Fruit fly (Drosophila melanogaster) whole organism, embryonic: ENCODE data around the gene CG43439.

Experiments used
- Abd-B ChIP-seq: fragments of 200-800 bp; sonication (Bioruptor generic); optimal IDR thresholded peaks from 2 replicates; lab custom pipeline; 2018; ENCODE audit warnings: missing biosample characterization, mild to moderate bottlenecking, missing genetic modification characterization, moderate library complexity
- B-H1 ChIP-seq: fragments of 200-800 bp; sonication (Bioruptor generic); IDR thresholded peaks from 3 replicates; pipeline ENCODE4 v1.3.6; 2022; ENCODE audit warnings: missing biosample characterization, missing genetic modification characterization
- CG10147 ChIP-seq: fragments of 200-800 bp; sonication (Bioruptor generic); optimal IDR thresholded peaks from 2 replicates; lab custom pipeline; 2019; ENCODE audit warnings: missing biosample characterization, mild to moderate bottlenecking, missing genetic modification characterization, moderate library complexity
- CG11456 ChIP-seq: fragments of 200-800 bp; sonication (Bioruptor generic); IDR thresholded peaks from 3 replicates; pipeline ENCODE4 v1.3.6; 2022; ENCODE audit warnings: missing biosample characterization, missing genetic modification characterization
- CG13287 ChIP-seq: fragments of 200-800 bp; sonication (Bioruptor generic); IDR thresholded peaks from 2 replicates; pipeline ENCODE4 v1.3.6; 2022; ENCODE audit warnings: missing biosample characterization, missing genetic modification characterization; ENCODE audit not compliant: partially characterized antibody
- CG13624 ChIP-seq: fragments of 200-800 bp; sonication (Bioruptor generic); optimal IDR thresholded peaks from 2 replicates; lab custom pipeline; 2016; ENCODE audit warnings: missing biosample characterization, missing genetic modification characterization
- CG14014 ChIP-seq: fragments of 200-800 bp; sonication (Bioruptor generic); IDR thresholded peaks from 2 replicates; pipeline ENCODE4 v1.3.6; 2022; ENCODE audit warnings: missing biosample characterization, missing genetic modification characterization
- CG14441 ChIP-seq: fragments of 200-800 bp; sonication (Bioruptor generic); IDR thresholded peaks from 2 replicates; pipeline ENCODE4 v1.3.6; 2022; ENCODE audit warnings: missing biosample characterization, missing genetic modification characterization
- CG15073 ChIP-seq: fragments of 200-800 bp; sonication (Bioruptor generic); optimal IDR thresholded peaks from 2 replicates; lab custom pipeline; 2016; ENCODE audit warnings: missing biosample characterization, missing genetic modification characterization
- CG15696 ChIP-seq: fragments of 200-800 bp; sonication (Bioruptor generic); optimal IDR thresholded peaks from 2 replicates; lab custom pipeline; 2019; ENCODE audit warnings: missing biosample characterization, mild to moderate bottlenecking, missing genetic modification characterization, moderate library complexity
- CG1602 ChIP-seq: fragments of 200-800 bp; sonication (Bioruptor generic); optimal IDR thresholded peaks from 3 replicates; lab custom pipeline; 2016; ENCODE audit warnings: missing biosample characterization, missing genetic modification characterization
- CG16813 ChIP-seq: fragments of 200-800 bp; sonication (Bioruptor generic); IDR thresholded peaks from 3 replicates; pipeline ENCODE4 v1.3.6; 2022; ENCODE audit warnings: missing biosample characterization, missing genetic modification characterization; ENCODE audit not compliant: partially characterized antibody
- CG18262 ChIP-seq: fragments of 200-800 bp; optimal IDR thresholded peaks from 3 replicates; lab custom pipeline; 2019; ENCODE audit warnings: missing biosample characterization, mild to moderate bottlenecking, missing genetic modification characterization, moderate library complexity
- CG18764 ChIP-seq: fragments of 200-800 bp; sonication (Bioruptor generic); optimal IDR thresholded peaks from 3 replicates; lab custom pipeline; 2016; ENCODE audit warnings: missing biosample characterization, missing genetic modification characterization
- CG2199 ChIP-seq: fragments of 200-800 bp; sonication (Bioruptor generic); IDR thresholded peaks from 3 replicates; pipeline ENCODE4 v1.3.6; 2022; ENCODE audit warnings: missing biosample characterization, missing genetic modification characterization
- CG30020 ChIP-seq: fragments of 200-800 bp; optimal IDR thresholded peaks from 2 replicates; lab custom pipeline; 2019; ENCODE audit warnings: missing biosample characterization, mild to moderate bottlenecking, missing genetic modification characterization, moderate library complexity
- CG6654 ChIP-seq: fragments of 200-800 bp; sonication (Bioruptor generic); optimal IDR thresholded peaks from 2 replicates; lab custom pipeline; 2017; ENCODE audit warnings: missing biosample characterization, mild to moderate bottlenecking, missing genetic modification characterization
- CG6689 ChIP-seq: fragments of 200-800 bp; sonication (Bioruptor generic); IDR thresholded peaks from 2 replicates; pipeline ENCODE4 v1.3.6; 2022; ENCODE audit warnings: missing biosample characterization, missing genetic modification characterization
- CG7786 ChIP-seq: fragments of 200-800 bp; sonication (Bioruptor generic); optimal IDR thresholded peaks from 2 replicates; lab custom pipeline; 2016; ENCODE audit warnings: missing biosample characterization, missing genetic modification characterization
- CG8089 ChIP-seq: fragments of 200-800 bp; sonication (Bioruptor generic); optimal IDR thresholded peaks from 3 replicates; lab custom pipeline; 2016; ENCODE audit warnings: missing biosample characterization, missing genetic modification characterization
- CG9876 ChIP-seq: fragments of 200-800 bp; sonication (Bioruptor generic); optimal IDR thresholded peaks from 2 replicates; lab custom pipeline; 2016; ENCODE audit warnings: missing biosample characterization, missing genetic modification characterization
- CkIIα-i1 ChIP-seq: fragments of 200-800 bp; sonication (Bioruptor generic); IDR thresholded peaks from 2 replicates; pipeline ENCODE4 v1.3.6; 2022; ENCODE audit warnings: missing biosample characterization, missing genetic modification characterization
- D19A ChIP-seq: fragments of 200-800 bp; optimal IDR thresholded peaks from 3 replicates; lab custom pipeline; 2019; ENCODE audit warnings: missing biosample characterization, mild to moderate bottlenecking, missing genetic modification characterization, moderate library complexity
- D19B ChIP-seq: fragments of 200-800 bp; sonication (Bioruptor generic); optimal IDR thresholded peaks from 2 replicates; lab custom pipeline; 2017; ENCODE audit warnings: missing biosample characterization, mild to moderate bottlenecking, missing genetic modification characterization
- Dip2 ChIP-seq: fragments of 200-800 bp; sonication (Bioruptor generic); IDR thresholded peaks from 2 replicates; pipeline ENCODE4 v1.3.6; 2022; ENCODE audit warnings: missing biosample characterization, missing genetic modification characterization
- ERR ChIP-seq: fragments of 200-800 bp; sonication (Bioruptor generic); optimal IDR thresholded peaks from 2 replicates; lab custom pipeline; 2016; ENCODE audit warnings: missing biosample characterization, missing genetic modification characterization
- Ets65A ChIP-seq: fragments of 200-800 bp; sonication (Bioruptor generic); peaks from one replicate; lab custom pipeline; 2016; ENCODE audit warnings: missing biosample characterization, missing genetic modification characterization
- Gsc ChIP-seq: fragments of 200-800 bp; sonication (Bioruptor generic); IDR thresholded peaks from 2 replicates; pipeline ENCODE4 v1.3.6; 2022; ENCODE audit warnings: missing biosample characterization, missing genetic modification characterization
- Gug ChIP-seq: fragments of 200-800 bp; sonication (Bioruptor generic); IDR thresholded peaks from 4 replicates; pipeline ENCODE4 v1.3.6; 2022; ENCODE audit warnings: missing biosample characterization, missing genetic modification characterization
- Hr51 ChIP-seq, 2 experiments: fragments of 200-800 bp; sonication (Bioruptor generic); optimal IDR thresholded peaks; 2 replicates in 1 of 2; 3 replicates in 1 of 2; lab custom pipeline; 2016 to 2018; ENCODE audit warnings: missing biosample characterization in 2 of 2, missing genetic modification characterization in 2 of 2, mild to moderate bottlenecking in 1 of 2, moderate library complexity in 1 of 2
- Lpt ChIP-seq: fragments of >200 bp; optimal IDR thresholded peaks from 2 replicates; lab custom pipeline; 2018; ENCODE audit warnings: missing biosample characterization, missing genetic modification characterization
- MTF-1 ChIP-seq: fragments of 200-800 bp; sonication (Bioruptor generic); optimal IDR thresholded peaks from 2 replicates; lab custom pipeline; 2018; ENCODE audit warnings: missing biosample characterization, mild to moderate bottlenecking, missing genetic modification characterization, borderline replicate concordance
- Optix ChIP-seq: fragments of 200-800 bp; sonication (Bioruptor generic); IDR thresholded peaks from 3 replicates; pipeline ENCODE4 v1.3.6; 2022; ENCODE audit warnings: missing biosample characterization, missing genetic modification characterization
- Sin3A ChIP-seq: fragments of >200 bp; optimal IDR thresholded peaks from 2 replicates; lab custom pipeline; 2018
- Sox102F ChIP-seq: fragments of 200-800 bp; sonication (Bioruptor generic); optimal IDR thresholded peaks from 2 replicates; lab custom pipeline; 2018; ENCODE audit warnings: missing biosample characterization, mild to moderate bottlenecking, missing genetic modification characterization, moderate library complexity
- bab2 ChIP-seq: fragments of 200-800 bp; sonication (Bioruptor generic); optimal IDR thresholded peaks from 2 replicates; lab custom pipeline; 2016; ENCODE audit warnings: missing biosample characterization, missing genetic modification characterization
- br ChIP-seq: fragments of >200 bp; optimal IDR thresholded peaks from 2 replicates; lab custom pipeline; 2017
- ci ChIP-seq: fragments of 200-800 bp; sonication (Bioruptor generic); IDR thresholded peaks from 3 replicates; pipeline ENCODE4 v1.3.6; 2022; ENCODE audit warnings: missing biosample characterization, missing genetic modification characterization
- danr ChIP-seq: fragments of 200-800 bp; sonication (Bioruptor generic); IDR thresholded peaks from 2 replicates; pipeline ENCODE4 v1.3.6; 2022; ENCODE audit warnings: missing biosample characterization, missing genetic modification characterization
- en ChIP-seq: fragments of 200-800 bp; sonication (Bioruptor generic); optimal IDR thresholded peaks from 2 replicates; lab custom pipeline; 2016; ENCODE audit warnings: missing biosample characterization, missing genetic modification characterization
- gce ChIP-seq: fragments of 200-800 bp; sonication (Bioruptor generic); IDR thresholded peaks from 3 replicates; pipeline ENCODE4 v1.3.6; 2022; ENCODE audit warnings: missing biosample characterization, missing genetic modification characterization
- hb ChIP-seq: fragments of 200-800 bp; sonication (Bioruptor generic); IDR thresholded peaks from 3 replicates; pipeline ENCODE4 v1.3.6; 2022; ENCODE audit warnings: missing biosample characterization, missing genetic modification characterization; ENCODE audit not compliant: partially characterized antibody
- ind ChIP-seq: fragments of 200-800 bp; sonication (Bioruptor generic); optimal IDR thresholded peaks from 3 replicates; lab custom pipeline; 2016; ENCODE audit warnings: missing biosample characterization, missing genetic modification characterization
- kah ChIP-seq: fragments of 200-800 bp; sonication (Bioruptor generic); optimal IDR thresholded peaks from 2 replicates; lab custom pipeline; 2018; ENCODE audit warnings: missing biosample characterization, mild to moderate bottlenecking, missing genetic modification characterization
- pnt ChIP-seq: fragments of 200-800 bp; sonication (Bioruptor generic); optimal IDR thresholded peaks from 3 replicates; lab custom pipeline; 2016; ENCODE audit warnings: missing biosample characterization, missing genetic modification characterization
- schlank ChIP-seq: fragments of 200-800 bp; sonication (Bioruptor generic); optimal IDR thresholded peaks from 2 replicates; lab custom pipeline; 2018; ENCODE audit warnings: missing biosample characterization, mild to moderate bottlenecking, missing genetic modification characterization
- scrt ChIP-seq: fragments of 200-800 bp; sonication (Bioruptor generic); optimal IDR thresholded peaks from 2 replicates; lab custom pipeline; 2018; ENCODE audit warnings: missing biosample characterization, mild to moderate bottlenecking, missing genetic modification characterization, moderate library complexity
- shn ChIP-seq: fragments of 200-800 bp; sonication (Bioruptor generic); optimal IDR thresholded peaks from 3 replicates; lab custom pipeline; 2016; ENCODE audit warnings: missing biosample characterization, missing genetic modification characterization
- sug ChIP-seq: fragments of 200-800 bp; optimal IDR thresholded peaks from 2 replicates; lab custom pipeline; 2019; ENCODE audit warnings: missing biosample characterization, mild to moderate bottlenecking, missing genetic modification characterization, moderate library complexity
- tgo ChIP-seq: fragments of 200-800 bp; sonication (Bioruptor generic); IDR thresholded peaks from 3 replicates; pipeline ENCODE4 v1.3.6; 2022; ENCODE audit warnings: missing biosample characterization, missing genetic modification characterization
- tll ChIP-seq, 2 experiments: fragments of 200-800 bp in 1 of 2; fragments of >200 bp in 1 of 2; sonication (Bioruptor generic) in 1 of 2; optimal IDR thresholded peaks; 2 replicates each; lab custom pipeline; 2017 to 2019; ENCODE audit warnings: missing biosample characterization in 2 of 2, missing genetic modification characterization in 2 of 2, mild to moderate bottlenecking in 1 of 2, moderate library complexity in 1 of 2
- tx ChIP-seq: fragments of 200-800 bp; sonication (Bioruptor generic); optimal IDR thresholded peaks from 2 replicates; lab custom pipeline; 2016; ENCODE audit warnings: missing biosample characterization, missing genetic modification characterization

CG43439 gene

DNA sequence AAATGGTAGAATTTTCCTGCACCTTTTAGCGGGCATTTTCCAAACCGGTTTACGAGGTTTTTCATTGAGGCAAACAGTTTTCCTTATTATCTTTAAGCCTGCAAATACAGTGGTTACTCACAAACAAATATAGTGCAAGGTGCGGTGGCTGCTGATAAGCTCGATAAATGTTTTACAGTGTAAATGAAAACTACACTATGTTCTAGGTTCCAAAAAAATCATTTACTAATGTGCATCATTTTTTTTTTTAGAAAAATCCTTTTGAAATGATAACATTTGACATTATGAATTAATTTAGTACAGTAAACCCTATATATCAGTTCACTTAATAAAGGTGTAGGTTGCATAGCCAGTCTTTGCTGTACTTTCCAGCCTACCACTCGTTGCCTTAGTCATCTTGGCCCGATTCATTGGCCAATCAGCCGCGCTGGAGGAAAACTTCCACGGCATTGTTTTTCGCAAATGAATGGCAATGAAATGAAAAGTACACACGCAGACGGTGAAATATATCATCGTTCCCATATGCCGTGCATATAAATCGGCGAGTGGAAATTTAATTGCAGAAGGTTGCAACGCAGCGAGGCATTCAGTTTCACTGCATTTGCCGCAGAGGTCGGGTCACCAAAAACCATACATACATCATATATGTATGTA, 6.2 kb downstream of the CG43439 start:
- TF ChIP-seq ci (GFP tag; lab: Robert Waterston, UW) (0 out of 3 replicates have a peak, but pooled peaks have one; percentile 7), CG7786 (GFP tag; lab: Kevin White, UChicago) (no peak), CG15696 (tag; lab: Kevin White, UChicago) (peak; percentile 52), MTF-1 (GFP tag; lab: Kevin White, UChicago) (no peak), sug (tag; lab: Kevin White, UChicago) (no peak), CG18764 (GFP tag; lab: Kevin White, UChicago) (no peak), CG11456 (GFP tag; lab: Robert Waterston, UW) (no peak), danr (GFP tag; lab: Robert Waterston, UW) (no peak), hb (GFP tag; lab: Robert Waterston, UW) (no peak), CG8089 (GFP tag; lab: Kevin White, UChicago) (no peak), Lpt (no peak), ind (GFP tag; lab: Kevin White, UChicago) (no peak), tll (GFP tag; optimal IDR thresholded peaks at IDR 0.05; lab: Kevin White, UChicago) (no peak), br (lab: Kevin White, UChicago) (no peak), B-H1 (no peak), CG6689 (GFP tag; lab: Robert Waterston, UW) (peak; percentile 27; the same call in 1 of the 2 replicates), CG30020 (no peak), schlank (tag; lab: Kevin White, UChicago) (no peak), pnt (GFP tag; lab: Kevin White, UChicago) (no peak), bab2 (GFP tag; lab: Kevin White, UChicago) (no peak), gce (GFP tag; lab: Robert Waterston, UW) (no peak), Ets65A (GFP tag; lab: Kevin White, UChicago) (peak; percentile 78), ERR (GFP tag; lab: Kevin White, UChicago) (no peak), Dip2 (no peak), Sox102F (GFP tag; lab: Kevin White, UChicago) (peak; percentile 52), CG18262 (tag; lab: Kevin White, UChicago) (no peak), tgo (GFP tag; lab: Robert Waterston, UW) (no peak), tx (GFP tag; lab: Kevin White, UChicago) (no peak), kah (GFP tag; lab: Kevin White, UChicago) (no peak), en (GFP tag; lab: Kevin White, UChicago) (no peak), CG6654 (GFP tag; lab: Kevin White, UChicago) (no peak), CG1602 (GFP tag; lab: Kevin White, UChicago) (no peak), shn (no peak), CG2199 (GFP tag; lab: Robert Waterston, UW) (no peak), CG15073 (no peak), D19B (no peak), Gug (GFP tag; lab: Robert Waterston, UW) (no peak), CG13624 (GFP tag; lab: Kevin White, UChicago) (no peak), scrt (GFP tag; lab: Kevin White, UChicago) (no peak), CkIIα-i1 (GFP tag; lab: Robert Waterston, UW) (no peak), Abd-B (GFP tag; lab: Kevin White, UChicago) (no peak), Optix (GFP tag; lab: Robert Waterston, UW) (no peak), CG13287 (GFP tag; lab: Robert Waterston, UW) (no peak), D19A (no peak), CG14441 (GFP tag; lab: Robert Waterston, UW) (no peak), CG14014 (no peak), Hr51 (GFP tag; optimal IDR thresholded peaks at IDR 0.05; lab: Kevin White, UChicago) (peak in 1 of 2 experiments; percentile 20), CG9876 (no peak), CG16813 (GFP tag; lab: Robert Waterston, UW) (no peak), Gsc (GFP tag; lab: Robert Waterston, UW) (no peak), Sin3A (no peak), CG10147 (GFP tag; lab: Kevin White, UChicago) (no peak)
